Worm (Caenorhabditis elegans) whole organism, L2 larva: ENCODE data around the gene Y79H2A.3.

Experiments used
- F13H6.1 ChIP-seq: sonication (generic microtip); optimal IDR thresholded peaks from 2 replicates; lab custom pipeline; 2016; ENCODE audit warnings: missing genetic modification characterization, missing compliant biosample characterization
- R02D3.7 ChIP-seq: fragments of 150-350 bp; optimal IDR thresholded peaks from 2 replicates; lab custom pipeline; 2014; ENCODE audit warnings: missing biosample characterization, missing genetic modification characterization
- Y55F3AM.14 ChIP-seq: fragments of 200-800 bp; sonication (Bioruptor generic); optimal IDR thresholded peaks from 2 replicates; lab custom pipeline; 2018; ENCODE audit warnings: mild to moderate bottlenecking, missing genetic modification characterization, missing compliant biosample characterization
- ZK546.5 ChIP-seq: sonication (generic microtip); optimal IDR thresholded peaks from 2 replicates; lab custom pipeline; 2017; ENCODE audit warnings: missing biosample characterization, missing genetic modification characterization
- alr-1 ChIP-seq: fragments of 150-350 bp; optimal IDR thresholded peaks from 2 replicates; lab custom pipeline; 2014; ENCODE audit warnings: missing biosample characterization, missing genetic modification characterization
- aly-2 ChIP-seq: fragments of 150-350 bp; optimal IDR thresholded peaks from 2 replicates; lab custom pipeline; 2014; ENCODE audit warnings: missing biosample characterization, missing genetic modification characterization
- ama-1 ChIP-seq: fragments of 150-350 bp; optimal IDR thresholded peaks from 2 replicates; lab custom pipeline; 2018; ENCODE audit warnings: inconsistent platforms
- blmp-1 ChIP-seq: sonication (generic microtip); optimal IDR thresholded peaks from 2 replicates; lab custom pipeline; 2017; ENCODE audit warnings: missing genetic modification characterization, mild to moderate bottlenecking, missing compliant biosample characterization, antibody characterized with exemption, moderate library complexity; ENCODE audit not compliant: insufficient read depth
- ceh-16 ChIP-seq: fragments of 150-350 bp; optimal IDR thresholded peaks from 2 replicates; lab custom pipeline; 2014; ENCODE audit warnings: missing biosample characterization, missing genetic modification characterization
- ceh-82 ChIP-seq: fragments of 150-350 bp; optimal IDR thresholded peaks from 2 replicates; lab custom pipeline; 2014; ENCODE audit warnings: missing biosample characterization, missing genetic modification characterization
- crh-2 ChIP-seq: sonication (generic microtip); optimal IDR thresholded peaks from 2 replicates; lab custom pipeline; 2017; ENCODE audit warnings: missing biosample characterization, missing genetic modification characterization
- dmd-4 ChIP-seq: sonication (generic microtip); optimal IDR thresholded peaks from 2 replicates; lab custom pipeline; 2017; ENCODE audit warnings: missing biosample characterization, missing genetic modification characterization
- egl-27 ChIP-seq: sonication (generic microtip); optimal IDR thresholded peaks from 3 replicates; lab custom pipeline; 2017; ENCODE audit warnings: missing biosample characterization, missing genetic modification reagents, missing genetic modification characterization
- elt-1 ChIP-seq: fragments of 150-350 bp; optimal IDR thresholded peaks from 2 replicates; lab custom pipeline; 2014; ENCODE audit warnings: missing biosample characterization, missing genetic modification characterization
- elt-3 ChIP-seq: sonication (generic microtip); optimal IDR thresholded peaks from 2 replicates; lab custom pipeline; 2017; ENCODE audit warnings: missing biosample characterization, missing genetic modification characterization
- fos-1 ChIP-seq: fragments of 150-350 bp; optimal IDR thresholded peaks from 2 replicates; lab custom pipeline; 2014; ENCODE audit warnings: missing biosample characterization, missing genetic modification characterization
- gmeb-1 ChIP-seq: fragments of 150-350 bp; optimal IDR thresholded peaks from 2 replicates; lab custom pipeline; 2014; ENCODE audit warnings: missing biosample characterization, missing genetic modification characterization
- lin-11 ChIP-seq: fragments of 150-350 bp; sonication (generic microtip); optimal IDR thresholded peaks from 2 replicates; lab custom pipeline; 2014; ENCODE audit warnings: missing biosample characterization, missing genetic modification characterization, inconsistent platforms, mixed read lengths
- lin-13 ChIP-seq: fragments of 150-350 bp; optimal IDR thresholded peaks from 2 replicates; lab custom pipeline; 2014; ENCODE audit warnings: missing biosample characterization, missing genetic modification reagents, missing genetic modification characterization
- lin-39 ChIP-seq: fragments of 150-350 bp; optimal IDR thresholded peaks from 2 replicates; lab custom pipeline; 2014; ENCODE audit warnings: missing biosample characterization, missing genetic modification reagents, missing genetic modification characterization
- lsy-2 ChIP-seq, 2 experiments: fragments of 150-350 bp in 1 of 2; sonication (generic microtip) in 1 of 2; optimal IDR thresholded peaks; 2 replicates each; lab custom pipeline; 2014 to 2017; ENCODE audit warnings: missing biosample characterization in 2 of 2, missing genetic modification characterization in 2 of 2
- mab-5 ChIP-seq: fragments of 150-350 bp; optimal IDR thresholded peaks from 2 replicates; lab custom pipeline; 2014; ENCODE audit warnings: missing biosample characterization, missing genetic modification characterization
- mbf-1 ChIP-seq: sonication (generic microtip); optimal IDR thresholded peaks from 2 replicates; lab custom pipeline; 2017; ENCODE audit warnings: missing biosample characterization, missing genetic modification characterization
- mdl-1 ChIP-seq, 2 experiments: fragments of 150-350 bp in 1 of 2; sonication (generic microtip) in 1 of 2; optimal IDR thresholded peaks; 2 replicates each; lab custom pipeline; 2017; ENCODE audit warnings: missing biosample characterization in 2 of 2, missing genetic modification characterization in 2 of 2
- nhr-10 ChIP-seq: sonication (generic microtip); optimal IDR thresholded peaks from 2 replicates; lab custom pipeline; 2017; ENCODE audit warnings: missing biosample characterization, missing genetic modification characterization
- nhr-11 ChIP-seq: fragments of 150-350 bp; optimal IDR thresholded peaks from 2 replicates; lab custom pipeline; 2014; ENCODE audit warnings: missing biosample characterization, missing genetic modification characterization
- nhr-12 ChIP-seq: fragments of 150-350 bp; optimal IDR thresholded peaks from 2 replicates; lab custom pipeline; 2014; ENCODE audit warnings: missing biosample characterization, missing genetic modification characterization
- nhr-129 ChIP-seq: fragments of 150-350 bp; optimal IDR thresholded peaks from 2 replicates; lab custom pipeline; 2014; ENCODE audit warnings: missing biosample characterization, missing genetic modification characterization
- nhr-21 ChIP-seq: fragments of 150-350 bp; optimal IDR thresholded peaks from 2 replicates; lab custom pipeline; 2014; ENCODE audit warnings: missing biosample characterization, missing genetic modification characterization
- nhr-23 ChIP-seq: fragments of 150-350 bp; optimal IDR thresholded peaks from 2 replicates; lab custom pipeline; 2014; ENCODE audit warnings: missing biosample characterization, missing genetic modification reagents, missing genetic modification characterization
- nhr-237 ChIP-seq: fragments of 150-350 bp; optimal IDR thresholded peaks from 2 replicates; lab custom pipeline; 2014; ENCODE audit warnings: missing biosample characterization, missing genetic modification characterization
- nhr-25 ChIP-seq: fragments of 150-350 bp; sonication (generic microtip); optimal IDR thresholded peaks from 3 replicates; lab custom pipeline; 2014; ENCODE audit warnings: missing biosample characterization, missing genetic modification characterization
- nhr-6 ChIP-seq: fragments of 150-350 bp; optimal IDR thresholded peaks from 2 replicates; lab custom pipeline; 2014; ENCODE audit warnings: missing biosample characterization, missing genetic modification characterization
- peb-1 ChIP-seq: fragments of 150-350 bp; optimal IDR thresholded peaks from 2 replicates; lab custom pipeline; 2014; ENCODE audit warnings: missing biosample characterization, missing genetic modification characterization
- sem-4 ChIP-seq: fragments of 150-350 bp; optimal IDR thresholded peaks from 2 replicates; lab custom pipeline; 2014; ENCODE audit warnings: missing biosample characterization, missing genetic modification reagents, missing genetic modification characterization
- sma-3 ChIP-seq: sonication (generic microtip); optimal IDR thresholded peaks from 2 replicates; lab custom pipeline; 2016; ENCODE audit warnings: missing genetic modification reagents, missing genetic modification characterization, missing compliant biosample characterization
- sma-9 ChIP-seq, 2 experiments: fragments of 150-350 bp in 1 of 2; sonication (generic microtip) in 1 of 2; optimal IDR thresholded peaks; 2 replicates each; lab custom pipeline; 2014 to 2016; ENCODE audit warnings: missing genetic modification characterization in 2 of 2, mild to moderate bottlenecking in 1 of 2, missing biosample characterization in 1 of 2, missing compliant biosample characterization in 1 of 2, missing genetic modification reagents in 1 of 2, moderate library complexity in 1 of 2
- snpc-4 ChIP-seq: fragments of 150-350 bp; optimal IDR thresholded peaks from 2 replicates; lab custom pipeline; 2014; ENCODE audit warnings: missing biosample characterization, missing genetic modification characterization
- unc-39 ChIP-seq: fragments of 150-350 bp; optimal IDR thresholded peaks from 2 replicates; lab custom pipeline; 2014; ENCODE audit warnings: missing biosample characterization, missing genetic modification characterization
- unc-55 ChIP-seq: fragments of 150-350 bp; sonication (generic microtip); optimal IDR thresholded peaks from 3 replicates; lab custom pipeline; 2014; ENCODE audit warnings: missing biosample characterization, missing genetic modification reagents, missing genetic modification characterization
- unc-62 ChIP-seq: fragments of 150-350 bp; optimal IDR thresholded peaks from 2 replicates; lab custom pipeline; 2014; ENCODE audit warnings: missing biosample characterization, missing genetic modification reagents, missing genetic modification characterization
- zag-1 ChIP-seq: fragments of 150-350 bp; optimal IDR thresholded peaks from 2 replicates; lab custom pipeline; 2014; ENCODE audit warnings: missing biosample characterization, missing genetic modification characterization
- ztf-1 ChIP-seq: fragments of 200-800 bp; sonication (Bioruptor generic); conservative IDR thresholded peaks from 2 replicates; pipeline ENCODE4 v1.3.6; 2022; ENCODE audit warnings: missing genetic modification characterization, missing compliant biosample characterization
- ztf-11 ChIP-seq: sonication (generic microtip); optimal IDR thresholded peaks from 2 replicates; lab custom pipeline; 2017; ENCODE audit warnings: missing biosample characterization, missing genetic modification characterization
- ztf-4 ChIP-seq: fragments of 150-350 bp; optimal IDR thresholded peaks from 2 replicates; lab custom pipeline; 2014; ENCODE audit warnings: missing biosample characterization, missing genetic modification characterization

Y79H2A.3 gene

DNA sequence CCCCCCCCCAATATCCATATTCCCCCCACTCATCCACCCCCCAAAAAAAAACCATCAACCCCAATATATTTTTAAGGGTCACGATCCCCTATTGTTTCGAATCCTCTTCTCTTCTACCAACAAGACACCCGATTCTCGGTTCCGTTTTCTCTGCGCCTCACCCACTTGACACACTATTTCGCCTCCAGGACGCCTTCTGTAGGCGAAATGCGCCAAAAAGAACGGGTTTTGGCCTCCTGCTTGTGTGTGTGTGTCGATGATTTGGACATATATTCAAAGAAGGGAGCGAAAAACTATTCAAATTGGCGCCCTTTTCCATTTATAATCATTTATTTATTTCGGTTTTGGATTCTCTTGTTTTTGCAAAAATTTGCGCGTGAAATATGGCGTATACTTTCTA is 39.1 kb downstream of the Y79H2A.3 start:
- TF ChIP-seq sma-3 (peak; percentile 21), mdl-1 (tag; optimal IDR thresholded peaks at IDR 0.05; lab: Kevin White, UChicago) (no peak), nhr-25 (tag; lab: Kevin White, UChicago) (peak; percentile 52), sem-4 (tag; lab: Kevin White, UChicago) (peak; percentile 5), lin-39 (tag; lab: Kevin White, UChicago) (no peak)

DNA sequence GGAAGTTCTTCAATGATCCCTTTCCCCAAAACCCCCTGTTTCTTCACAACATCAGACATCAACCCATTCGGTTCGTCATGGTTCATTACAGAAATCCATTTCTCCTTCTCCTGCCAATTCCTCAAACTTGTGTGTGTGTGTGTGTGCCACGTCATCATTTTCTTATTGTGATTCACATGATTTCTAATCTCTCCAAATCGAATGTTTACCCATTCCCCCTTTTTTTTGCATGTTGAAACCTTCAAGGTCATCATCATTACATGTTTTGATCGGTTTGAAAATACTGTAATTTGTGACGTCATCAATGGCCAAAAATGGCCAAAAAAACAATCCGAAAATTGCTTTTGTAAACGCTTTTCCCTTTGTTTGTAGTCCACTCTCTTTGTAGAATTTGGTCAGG is 42.3 kb downstream of the Y79H2A.3 start:
- TF ChIP-seq unc-39 (no peak), egl-27 (tag; lab: Kevin White, UChicago) (no peak), ceh-82 (tag; lab: Kevin White, UChicago) (no peak), sma-9 (GFP tag; optimal IDR thresholded peaks at IDR 0.05; lab: Kevin White, UChicago) (no peak), sma-9 (tag; optimal IDR thresholded peaks at IDR 0.05; lab: Kevin White, UChicago) (no peak), dmd-4 (no peak), nhr-23 (tag; lab: Kevin White, UChicago) (no peak), alr-1 (tag; lab: Kevin White, UChicago) (no peak), ZK546.5 (tag; lab: Kevin White, UChicago) (no peak), ceh-16 (tag; lab: Kevin White, UChicago) (no peak), elt-3 (tag; lab: Kevin White, UChicago) (no peak), crh-2 (tag; lab: Kevin White, UChicago) (peak; percentile 94), F13H6.1 (tag; lab: Kevin White, UChicago) (no peak), nhr-25 (tag; lab: Kevin White, UChicago) (peak; percentile 74), sma-3 (peak; percentile 67), peb-1 (tag; lab: Kevin White, UChicago) (no peak)
- TF ChIP-seq, all 48 proteins: peak for 3

ce11 chrIII:12009321-12009720 is 42.8 kb downstream of the Y79H2A.3 start:
- no peak for TF ChIP-seq snpc-4 (tag; lab: Kevin White, UChicago)
- TF ChIP-seq lin-13 (GFP tag; lab: Kevin White, UChicago): no peak
- TF ChIP-seq crh-2 (tag; lab: Kevin White, UChicago): no peak

ce11 chrIII:12003264-12003663 is 48.8 kb downstream of the Y79H2A.3 start:
- TF ChIP-seq nhr-11 (tag; lab: Kevin White, UChicago) (no peak), ZK546.5 (tag; lab: Kevin White, UChicago) (no peak), mdl-1 (tag; optimal IDR thresholded peaks at IDR 0.05; lab: Kevin White, UChicago) (peak in 1 of 2 experiments; percentile 19), nhr-6 (tag; lab: Kevin White, UChicago) (no peak), snpc-4 (tag; lab: Kevin White, UChicago) (no peak), lin-13 (GFP tag; lab: Kevin White, UChicago) (no peak), nhr-25 (tag; lab: Kevin White, UChicago) (peak; percentile 42), F13H6.1 (tag; lab: Kevin White, UChicago) (peak; percentile 69), dmd-4 (no peak), elt-3 (tag; lab: Kevin White, UChicago) (no peak), ceh-16 (tag; lab: Kevin White, UChicago) (no peak), lsy-2 (tag; optimal IDR thresholded peaks at IDR 0.05; lab: Kevin White, UChicago) (peak in 1 of 2 experiments; percentile 29), blmp-1 (tag; lab: Kevin White, UChicago) (peak; percentile 51), nhr-10 (tag; lab: Kevin White, UChicago) (no peak), nhr-21 (tag; lab: Kevin White, UChicago) (peak; percentile 64), nhr-12 (tag; lab: Kevin White, UChicago) (no peak), peb-1 (tag; lab: Kevin White, UChicago) (no peak), sma-9 (GFP tag; optimal IDR thresholded peaks at IDR 0.05; lab: Kevin White, UChicago) (peak; percentile 87), sma-9 (tag; optimal IDR thresholded peaks at IDR 0.05; lab: Kevin White, UChicago) (no peak), gmeb-1 (tag; lab: Kevin White, UChicago) (peak; percentile 68), nhr-129 (tag; lab: Kevin White, UChicago) (peak; percentile 63), ztf-1 (GFP tag; lab: Robert Waterston, UW) (no peak), fos-1 (tag; lab: Kevin White, UChicago) (peak; percentile 74), unc-55 (GFP tag; lab: Kevin White, UChicago) (no peak), crh-2 (tag; lab: Kevin White, UChicago) (peak; percentile 21), ceh-82 (tag; lab: Kevin White, UChicago) (no peak), ztf-4 (no peak), sma-3 (peak; percentile 64), Y55F3AM.14 (GFP tag; lab: Kevin White, UChicago) (no peak), lin-11 (tag; lab: Kevin White, UChicago) (no peak), egl-27 (tag; lab: Kevin White, UChicago) (peak; percentile 41), aly-2 (tag; lab: Kevin White, UChicago) (no peak), elt-1 (tag; lab: Kevin White, UChicago) (no peak), unc-62 (GFP tag; lab: Kevin White, UChicago) (no peak), zag-1 (tag; lab: Kevin White, UChicago) (no peak), mbf-1 (tag; lab: Kevin White, UChicago) (no peak), ztf-11 (tag; lab: Kevin White, UChicago) (no peak), nhr-237 (tag; lab: Kevin White, UChicago) (no peak), ama-1 (lab: Kevin White, UChicago) (no peak), mab-5 (tag; lab: Kevin White, UChicago) (no peak), nhr-23 (tag; lab: Kevin White, UChicago) (no peak), R02D3.7 (tag; lab: Kevin White, UChicago) (no peak), unc-39 (no peak)
